Worm (Caenorhabditis elegans) whole organism, L2 larva: ENCODE measurements around the gene fbxc-32.

Source experiments
- Y55F3AM.14 ChIP-seq: fragments of 200-800 bp; sonication (Bioruptor generic); optimal IDR thresholded peaks from 2 replicates; lab custom pipeline; 2018; ENCODE audit warnings: mild to moderate bottlenecking, missing genetic modification characterization, missing compliant biosample characterization
- egl-27 ChIP-seq: sonication (generic microtip); optimal IDR thresholded peaks from 3 replicates; lab custom pipeline; 2017; ENCODE audit warnings: missing biosample characterization, missing genetic modification reagents, missing genetic modification characterization
- fos-1 ChIP-seq: fragments of 150-350 bp; optimal IDR thresholded peaks from 2 replicates; lab custom pipeline; 2014; ENCODE audit warnings: missing biosample characterization, missing genetic modification characterization
- nhr-10 ChIP-seq: sonication (generic microtip); optimal IDR thresholded peaks from 2 replicates; lab custom pipeline; 2017; ENCODE audit warnings: missing biosample characterization, missing genetic modification characterization
- nhr-11 ChIP-seq: fragments of 150-350 bp; optimal IDR thresholded peaks from 2 replicates; lab custom pipeline; 2014; ENCODE audit warnings: missing biosample characterization, missing genetic modification characterization
- nhr-23 ChIP-seq: fragments of 150-350 bp; optimal IDR thresholded peaks from 2 replicates; lab custom pipeline; 2014; ENCODE audit warnings: missing biosample characterization, missing genetic modification reagents, missing genetic modification characterization
- nhr-77 ChIP-seq: fragments of 150-350 bp; optimal IDR thresholded peaks from 2 replicates; lab custom pipeline; 2014; ENCODE audit warnings: missing biosample characterization, missing genetic modification characterization
- skn-1 ChIP-seq: sonication (generic microtip); optimal IDR thresholded peaks from 2 replicates; lab custom pipeline; 2017; ENCODE audit warnings: missing biosample characterization, missing genetic modification characterization
- unc-39 ChIP-seq: fragments of 150-350 bp; optimal IDR thresholded peaks from 2 replicates; lab custom pipeline; 2014; ENCODE audit warnings: missing biosample characterization, missing genetic modification characterization
- unc-62 ChIP-seq: fragments of 150-350 bp; optimal IDR thresholded peaks from 2 replicates; lab custom pipeline; 2014; ENCODE audit warnings: missing biosample characterization, missing genetic modification reagents, missing genetic modification characterization
- ztf-1 ChIP-seq: fragments of 200-800 bp; sonication (Bioruptor generic); conservative IDR thresholded peaks from 2 replicates; pipeline ENCODE4 v1.3.6; 2022; ENCODE audit warnings: missing genetic modification characterization, missing compliant biosample characterization

DNA sequence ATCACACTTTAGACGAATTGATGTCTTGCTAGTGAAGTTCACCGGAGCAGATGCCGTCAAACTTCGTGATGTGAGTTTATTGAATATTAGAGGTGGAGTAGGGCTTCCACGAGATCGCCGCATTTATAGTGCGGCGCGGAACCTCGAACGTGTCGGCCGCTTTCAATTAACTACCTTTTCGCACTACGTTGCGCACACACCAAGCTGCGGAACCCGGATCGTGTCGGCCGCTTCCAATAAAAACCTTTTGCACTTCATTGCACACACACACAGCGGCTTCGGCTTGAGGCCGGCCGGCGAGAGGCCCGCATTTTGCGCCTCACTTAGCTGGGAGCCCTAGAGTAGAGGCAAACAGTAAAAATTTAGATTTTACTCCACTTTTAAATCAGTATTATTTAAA is 42.7 kb downstream of the fbxc-32 start:
- TF ChIP-seq nhr-23 (tag; lab: Kevin White, UChicago) = no peak
- TF ChIP-seq Y55F3AM.14 (GFP tag; lab: Kevin White, UChicago) = no peak
- TF ChIP-seq ztf-1 (GFP tag; lab: Robert Waterston, UW) = no peak
- TF ChIP-seq nhr-77 (tag; lab: Kevin White, UChicago) = no peak
- TF ChIP-seq unc-39 (tag; lab: Kevin White, UChicago) = no peak
- TF ChIP-seq egl-27 (tag; lab: Kevin White, UChicago) = no peak
- no peak for TF ChIP-seq skn-1 (tag; lab: Kevin White, UChicago)
- no peak for TF ChIP-seq nhr-10
- no peak for TF ChIP-seq nhr-11
- no peak for TF ChIP-seq unc-62 (GFP tag; lab: Kevin White, UChicago)
- TF ChIP-seq fos-1 (tag; lab: Kevin White, UChicago) = no peak
